4 fruit fly cellular contexts compared by ENCODE assay signal in the genomic region with DNA sequence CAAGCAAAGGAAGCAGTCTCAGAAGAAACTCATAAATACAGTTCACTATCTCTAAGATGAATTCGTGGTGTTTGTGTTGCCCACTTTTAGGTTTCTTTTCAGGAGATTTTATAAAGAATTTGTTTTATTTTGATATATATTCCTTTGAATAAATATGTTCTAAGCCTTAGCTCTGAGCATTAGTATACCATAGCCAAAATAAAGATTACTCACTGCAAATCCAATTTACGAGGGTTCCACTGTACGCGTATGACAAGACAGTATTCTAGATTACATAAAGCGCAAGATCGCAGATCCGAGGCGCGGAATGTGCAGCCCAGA.
TF ChIP-seq lines count a peak whose summit lies in the region.

No protein-coding gene starts in this region.

TF ChIP-seq in whole organism, embryonic, 481 proteins besides CTCF, POLR2A, EP300 and RAD21 (continued from another document and continues in another):
- TF ChIP-seq CG11723 (GFP tag; optimal IDR thresholded peaks at IDR 0.05; lab: Kevin White, UChicago) (no peak), ftz-f1 (GFP tag; optimal IDR thresholded peaks at IDR 0.05; lab: Kevin White, UChicago) (no peak), tna (GFP tag; IDR thresholded peaks at IDR 0.05; lab: Robert Waterston, UW; ENCODE audit: partially characterized antibody) (no peak), E2f2 (GFP tag; IDR thresholded peaks at IDR 0.05; lab: Robert Waterston, UW) (no peak), Neu2 (GFP tag; optimal IDR thresholded peaks at IDR 0.05; lab: Kevin White, UChicago; ENCODE audit: borderline replicate concordance) (no peak), CG16815 (GFP tag; optimal IDR thresholded peaks at IDR 0.05; lab: Kevin White, UChicago) (no peak), ro (GFP tag; IDR thresholded peaks at IDR 0.05; lab: Robert Waterston, UW) (no peak), Sry-δ (GFP tag; optimal IDR thresholded peaks at IDR 0.05; lab: Kevin White, UChicago) (no peak), pum (GFP tag; optimal IDR thresholded peaks at IDR 0.05; lab: Kevin White, UChicago) (no peak), croc (GFP tag; conservative IDR thresholded peaks at IDR 0.05; lab: Robert Waterston, UW) (no peak; the same call in 2 of the 3 replicates), bsh (GFP tag; optimal IDR thresholded peaks at IDR 0.05; lab: Kevin White, UChicago) (peak; percentile 34 to 52), gfzf (GFP tag; optimal IDR thresholded peaks at IDR 0.05; lab: Kevin White, UChicago) (no peak), Dbx (GFP tag; IDR thresholded peaks at IDR 0.05; lab: Robert Waterston, UW) (no peak), CG32532 (GFP tag; IDR thresholded peaks at IDR 0.05; lab: Robert Waterston, UW) (no peak), Bteb2 (GFP tag; optimal IDR thresholded peaks at IDR 0.05; lab: Kevin White, UChicago) (no peak), CG4282 (GFP tag; optimal IDR thresholded peaks at IDR 0.05; lab: Kevin White, UChicago) (no peak), Lim3 (GFP tag; IDR thresholded peaks at IDR 0.05; lab: Robert Waterston, UW) (no peak), Ptx1 (GFP tag; IDR thresholded peaks at IDR 0.05; lab: Robert Waterston, UW) (0 out of 2 replicates have a peak, but pooled peaks have one; percentile 8), stc (GFP tag; IDR thresholded peaks at IDR 0.05; lab: Robert Waterston, UW) (no peak), Oaz (GFP tag; IDR thresholded peaks at IDR 0.05; lab: Robert Waterston, UW) (no peak), CG3163 (GFP tag; optimal IDR thresholded peaks at IDR 0.05; lab: Kevin White, UChicago) (no peak), CG33213 (GFP tag; optimal IDR thresholded peaks at IDR 0.05; lab: Kevin White, UChicago) (no peak), CG2875 (GFP tag; optimal IDR thresholded peaks at IDR 0.05; lab: Kevin White, UChicago) (no peak), ap (GFP tag; IDR thresholded peaks at IDR 0.05; lab: Robert Waterston, UW) (no peak), Dfd (GFP tag; optimal IDR thresholded peaks at IDR 0.05; lab: Kevin White, UChicago) (no peak), CG13296 (GFP tag; optimal IDR thresholded peaks at IDR 0.05; lab: Kevin White, UChicago) (no peak), CG7745 (tag; optimal IDR thresholded peaks at IDR 0.05; lab: Kevin White, UChicago) (no peak), pan (optimal IDR thresholded peaks at IDR 0.05; lab: Kevin White, UChicago) (no peak), pan (GFP tag; optimal IDR thresholded peaks at IDR 0.05 in 1 of 2, IDR thresholded peaks at IDR 0.05 in 1 of 2) (no peak), ind (GFP tag; optimal IDR thresholded peaks at IDR 0.05; lab: Kevin White, UChicago) (no peak), cas (GFP tag; IDR thresholded peaks at IDR 0.05; lab: Robert Waterston, UW) (no peak), CG17385 (GFP tag; optimal IDR thresholded peaks at IDR 0.05; lab: Kevin White, UChicago) (no peak), Ssrp (tag; optimal IDR thresholded peaks at IDR 0.05; lab: Kevin White, UChicago) (peak; percentile 24)

TF ChIP-seq in whole organism, prepupa, 60 proteins besides CTCF, POLR2A, EP300 and RAD21 (continued from another document and continues in another):
- TF ChIP-seq cyc (GFP tag; optimal IDR thresholded peaks at IDR 0.05; lab: Kevin White, UChicago) (peak; percentile 95), Sox14 (GFP tag; optimal IDR thresholded peaks at IDR 0.05; lab: Kevin White, UChicago) (peak; percentile 74), salr (GFP tag; optimal IDR thresholded peaks at IDR 0.05; lab: Kevin White, UChicago) (peak; percentile 60 to 94), CG16779 (tag; optimal IDR thresholded peaks at IDR 0.05; lab: Kevin White, UChicago) (peak; percentile 86), dsx (GFP tag; optimal IDR thresholded peaks at IDR 0.05; lab: Kevin White, UChicago; ENCODE audit: poor library complexity, severe bottlenecking) (peak; percentile 96), Gug (GFP tag; IDR thresholded peaks at IDR 0.05; lab: Robert Waterston, UW) (peak; percentile 73), svp (GFP tag; lab: Kevin White, UChicago) (peak; percentile 92), CG3032 (tag; optimal IDR thresholded peaks at IDR 0.05; lab: Kevin White, UChicago) (peak; percentile 98), CG4318 (GFP tag; optimal IDR thresholded peaks at IDR 0.05; lab: Kevin White, UChicago) (peak; percentile 53), Sox102F (GFP tag; optimal IDR thresholded peaks at IDR 0.05; lab: Kevin White, UChicago) (peak; percentile 95), CG9139 (GFP tag; optimal IDR thresholded peaks at IDR 0.05; lab: Kevin White, UChicago) (peak; percentile 90), CG6854 (GFP tag; optimal IDR thresholded peaks at IDR 0.05; lab: Kevin White, UChicago) (peak; percentile 77), dac (GFP tag; optimal IDR thresholded peaks at IDR 0.05; lab: Kevin White, UChicago) (no peak), CG32006 (GFP tag; optimal IDR thresholded peaks at IDR 0.05; lab: Kevin White, UChicago) (peak; percentile 74), Hr39 (GFP tag; optimal IDR thresholded peaks at IDR 0.05; lab: Kevin White, UChicago) (peak; percentile 89), CG8119 (GFP tag; IDR thresholded peaks at IDR 0.05; lab: Robert Waterston, UW) (peak; percentile 78), Blimp-1 (GFP tag; optimal IDR thresholded peaks at IDR 0.05; lab: Kevin White, UChicago) (peak; percentile 55), Smox (GFP tag; optimal IDR thresholded peaks at IDR 0.05; lab: Kevin White, UChicago) (peak; percentile 94), CG6276 (GFP tag; optimal IDR thresholded peaks at IDR 0.05; lab: Kevin White, UChicago) (peak; percentile 44), esn (GFP tag; optimal IDR thresholded peaks at IDR 0.05; lab: Kevin White, UChicago) (peak; percentile 94), Hr4 (GFP tag; optimal IDR thresholded peaks at IDR 0.05; lab: Kevin White, UChicago) (peak; percentile 73), topi (GFP tag; optimal IDR thresholded peaks at IDR 0.05; lab: Kevin White, UChicago) (peak; percentile 95), Lpt (GFP tag; optimal IDR thresholded peaks at IDR 0.05; lab: Kevin White, UChicago) (peak; percentile 33), CG11762 (GFP tag; optimal IDR thresholded peaks at IDR 0.05; lab: Kevin White, UChicago; ENCODE audit: insufficient read depth) (peak; percentile 90), CG31627 (GFP tag; optimal IDR thresholded peaks at IDR 0.05; lab: Kevin White, UChicago) (peak; percentile 95), CG11902 (GFP tag; optimal IDR thresholded peaks at IDR 0.05; lab: Kevin White, UChicago) (peak; percentile 94), Eip75B (GFP tag; optimal IDR thresholded peaks at IDR 0.05; lab: Kevin White, UChicago) (peak; percentile 91), fd59A (GFP tag; optimal IDR thresholded peaks at IDR 0.05; lab: Kevin White, UChicago) (peak; percentile 95), Met (GFP tag; optimal IDR thresholded peaks at IDR 0.05; lab: Kevin White, UChicago) (peak; percentile 94), Eip93F (GFP tag; optimal IDR thresholded peaks at IDR 0.05; lab: Kevin White, UChicago) (peak; percentile 84), achi (GFP tag; optimal IDR thresholded peaks at IDR 0.05; lab: Kevin White, UChicago) (peak; percentile 92), acj6 (GFP tag; optimal IDR thresholded peaks at IDR 0.05; lab: Kevin White, UChicago) (peak; percentile 94), vri (GFP tag; optimal IDR thresholded peaks at IDR 0.05; lab: Kevin White, UChicago) (no peak)

TF ChIP-seq in whole organism, pupa, 21 proteins besides CTCF, POLR2A, EP300 and RAD21 (continued from another document):
- TF ChIP-seq gl (tag; optimal IDR thresholded peaks at IDR 0.05; lab: Kevin White, UChicago) (peak; percentile 89), EcR (GFP tag; optimal IDR thresholded peaks at IDR 0.05; lab: Kevin White, UChicago) (no peak)

TF ChIP-seq in whole organism, wandering third instar larva, 38 proteins besides CTCF, POLR2A, EP300 and RAD21 (continued from another document):
- TF ChIP-seq Dif (GFP tag; optimal IDR thresholded peaks at IDR 0.05; lab: Kevin White, UChicago; ENCODE audit: partially characterized antibody), result no peak
- peak; percentile 91 for TF ChIP-seq Hnf4 (GFP tag; optimal IDR thresholded peaks at IDR 0.05; lab: Kevin White, UChicago)
- peak; percentile 91 for TF ChIP-seq Rel (GFP tag; optimal IDR thresholded peaks at IDR 0.05; lab: Kevin White, UChicago)
- peak; percentile 77 for TF ChIP-seq Rel (tag; optimal IDR thresholded peaks at IDR 0.05; lab: Kevin White, UChicago)
- peak; percentile 85 for TF ChIP-seq brk (GFP tag; optimal IDR thresholded peaks at IDR 0.05; lab: Kevin White, UChicago)
- TF ChIP-seq br (GFP tag; optimal IDR thresholded peaks at IDR 0.05; lab: Kevin White, UChicago), result peak; percentile 94
- peak; percentile 94 for TF ChIP-seq fru (GFP tag; optimal IDR thresholded peaks at IDR 0.05; lab: Kevin White, UChicago)
- no peak for TF ChIP-seq Hr78 (GFP tag; optimal IDR thresholded peaks at IDR 0.05; lab: Kevin White, UChicago)
- no peak for TF ChIP-seq Abd-B (GFP tag; optimal IDR thresholded peaks at IDR 0.05; lab: Kevin White, UChicago)
- TF ChIP-seq GATAd (GFP tag; optimal IDR thresholded peaks at IDR 0.05; lab: Kevin White, UChicago), result no peak
- peak; percentile 97 for TF ChIP-seq CG9705 (GFP tag; optimal IDR thresholded peaks at IDR 0.05; lab: Kevin White, UChicago)
- no peak for TF ChIP-seq usp (GFP tag; optimal IDR thresholded peaks at IDR 0.05; lab: Kevin White, UChicago)
- no peak for TF ChIP-seq dl (GFP tag; optimal IDR thresholded peaks at IDR 0.05; lab: Kevin White, UChicago; ENCODE audit: insufficient read depth in 1 of 2, partially characterized antibody in 2 of 2)
- peak; percentile 97 for TF ChIP-seq h (GFP tag; optimal IDR thresholded peaks at IDR 0.05; lab: Kevin White, UChicago)
- peak; percentile 83 for TF ChIP-seq Mio (GFP tag; optimal IDR thresholded peaks at IDR 0.05; lab: Kevin White, UChicago)
- TF ChIP-seq ey (GFP tag; optimal IDR thresholded peaks at IDR 0.05; lab: Kevin White, UChicago), result peak; percentile 97
- TF ChIP-seq sage (GFP tag; optimal IDR thresholded peaks at IDR 0.05; lab: Kevin White, UChicago), result peak; percentile 92
- TF ChIP-seq CG32264 (GFP tag; optimal IDR thresholded peaks at IDR 0.05; lab: Kevin White, UChicago), result peak; percentile 87
